Worm (Caenorhabditis elegans) whole organism, L3 larva: Measurements from ENCODE around the gene F28H6.8.

Experiments used
- aly-2 ChIP-seq: fragments of 150-350 bp; optimal IDR thresholded peaks from 2 replicates; lab custom pipeline; 2014; ENCODE audit warnings: missing biosample characterization, missing genetic modification characterization
- ama-1 ChIP-seq: fragments of 150-350 bp; optimal IDR thresholded peaks from 2 replicates; lab custom pipeline; 2018
- egl-5 ChIP-seq: fragments of 150-350 bp; optimal IDR thresholded peaks from 2 replicates; lab custom pipeline; 2017; ENCODE audit warnings: missing biosample characterization, missing genetic modification reagents, missing genetic modification characterization, inconsistent platforms
- lin-39 ChIP-seq: fragments of 150-350 bp; optimal IDR thresholded peaks from 2 replicates; lab custom pipeline; 2018; ENCODE audit warnings: missing biosample characterization, missing genetic modification reagents, missing genetic modification characterization
- mdl-1 ChIP-seq: fragments of 150-350 bp; optimal IDR thresholded peaks from 2 replicates; lab custom pipeline; 2014; ENCODE audit warnings: missing biosample characterization, missing genetic modification characterization
- nhr-12 ChIP-seq: fragments of 150-350 bp; optimal IDR thresholded peaks from 2 replicates; lab custom pipeline; 2014; ENCODE audit warnings: missing biosample characterization, missing genetic modification characterization
- nhr-25 ChIP-seq: sonication (generic microtip); optimal IDR thresholded peaks from 2 replicates; lab custom pipeline; 2017; ENCODE audit warnings: missing biosample characterization, missing genetic modification characterization
- nhr-77 ChIP-seq: fragments of 150-350 bp; optimal IDR thresholded peaks from 2 replicates; lab custom pipeline; 2014; ENCODE audit warnings: missing biosample characterization, missing genetic modification characterization
- pha-4 ChIP-seq: fragments of 150-350 bp; optimal IDR thresholded peaks from 2 replicates; lab custom pipeline; 2014; ENCODE audit warnings: missing biosample characterization, missing genetic modification reagents, missing genetic modification characterization
- pqm-1 ChIP-seq: fragments of 150-350 bp; optimal IDR thresholded peaks from 2 replicates; lab custom pipeline; 2017; ENCODE audit warnings: missing biosample characterization, missing genetic modification characterization, inconsistent platforms
- tbx-2 ChIP-seq: sonication (generic microtip); optimal IDR thresholded peaks from 2 replicates; lab custom pipeline; 2016; ENCODE audit warnings: mild to moderate bottlenecking, missing genetic modification characterization, missing compliant biosample characterization
- ztf-11 ChIP-seq: fragments of 150-350 bp; optimal IDR thresholded peaks from 2 replicates; lab custom pipeline; 2014; ENCODE audit warnings: missing biosample characterization, missing genetic modification characterization
- ztf-4 ChIP-seq: fragments of 150-350 bp; optimal IDR thresholded peaks from 2 replicates; lab custom pipeline; 2014; ENCODE audit warnings: missing biosample characterization, missing genetic modification characterization

DNA sequence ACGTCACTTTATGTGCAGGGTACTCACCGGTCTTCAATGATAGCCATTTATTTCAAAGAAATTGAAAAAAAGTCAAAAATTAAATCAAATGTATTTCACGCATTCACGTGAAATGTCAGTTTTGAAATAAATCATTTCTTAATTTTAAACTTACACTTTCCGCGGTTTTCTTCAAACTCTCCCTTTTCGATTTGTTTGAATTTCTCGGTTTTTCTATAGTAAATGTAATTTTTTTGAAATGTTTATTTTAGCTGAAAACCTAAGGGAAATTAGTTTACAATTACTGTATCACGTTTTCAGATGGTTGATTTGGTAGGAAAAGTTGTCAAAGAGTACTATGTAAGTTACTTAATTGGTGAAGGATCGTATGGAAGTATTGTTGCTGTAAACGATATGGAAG, 25.9 kb downstream of the F28H6.8 start, which contains the start of gene F16B12.7:
- TF ChIP-seq pha-4 (no peak), nhr-12 (no peak), egl-5 (tag; lab: Kevin White, UChicago) (no peak), mdl-1 (tag; lab: Kevin White, UChicago) (no peak), nhr-77 (no peak), nhr-25 (tag; lab: Kevin White, UChicago) (no peak), lin-39 (tag; lab: Kevin White, UChicago) (no peak), aly-2 (no peak), pqm-1 (tag; lab: Kevin White, UChicago) (no peak), ztf-4 (tag; lab: Kevin White, UChicago) (no peak), tbx-2 (tag; lab: Kevin White, UChicago) (no peak), ama-1 (lab: Kevin White, UChicago) (no peak), ztf-11 (no peak)
